Worm (Caenorhabditis elegans): ENCODE measurements around the gene mnr-1.

DNA sequence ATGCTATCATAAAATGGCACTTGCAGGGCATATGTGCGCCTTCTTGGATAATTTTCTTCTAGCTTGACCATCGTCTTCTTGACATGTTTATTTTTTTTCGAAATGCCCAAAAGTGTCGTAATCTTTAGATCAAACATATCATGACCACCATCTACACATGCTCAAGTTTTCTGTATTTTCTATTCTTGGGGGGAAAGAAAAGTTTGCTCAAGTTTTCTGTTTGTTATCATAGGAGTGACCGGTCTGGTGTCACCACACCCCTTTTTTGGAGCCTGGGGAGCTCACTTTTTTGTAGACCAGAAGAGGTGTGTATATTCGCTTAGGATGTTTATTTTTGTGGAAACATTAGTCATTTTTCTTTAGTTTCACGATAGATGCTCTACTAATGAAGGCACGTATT, 30.9 kb downstream of the mnr-1 start, which contains the start of gene klf-2:
- TF ChIP-seq gmeb-2 (tag; optimal IDR thresholded peaks at IDR 0.05) (no peak), ceh-48 (tag; optimal IDR thresholded peaks at IDR 0.05) (no peak), tbx-2 (tag; optimal IDR thresholded peaks at IDR 0.05) (no peak), unc-86 (tag; optimal IDR thresholded peaks at IDR 0.05) (no peak), pha-4 (tag; optimal IDR thresholded peaks at IDR 0.05) (no peak), nfya-1 (tag; optimal IDR thresholded peaks at IDR 0.05) (no peak), lin-11 (tag; optimal IDR thresholded peaks at IDR 0.05) (no peak), hlh-13 (GFP tag; optimal IDR thresholded peaks at IDR 0.05) (no peak), Y22D7AL.16 (tag; optimal IDR thresholded peaks at IDR 0.05) (no peak), dve-1 (tag; optimal IDR thresholded peaks at IDR 0.05) (no peak)

Measured in whole organism, late embryonic.